Worm (Caenorhabditis elegans): Measurements from ENCODE around the gene clec-193.
"Not testable (repeated sequence)": the region's sequence is repeated elsewhere in the genome, so short reads cannot be mapped to it uniquely, and the experiment has no call there.

DNA sequence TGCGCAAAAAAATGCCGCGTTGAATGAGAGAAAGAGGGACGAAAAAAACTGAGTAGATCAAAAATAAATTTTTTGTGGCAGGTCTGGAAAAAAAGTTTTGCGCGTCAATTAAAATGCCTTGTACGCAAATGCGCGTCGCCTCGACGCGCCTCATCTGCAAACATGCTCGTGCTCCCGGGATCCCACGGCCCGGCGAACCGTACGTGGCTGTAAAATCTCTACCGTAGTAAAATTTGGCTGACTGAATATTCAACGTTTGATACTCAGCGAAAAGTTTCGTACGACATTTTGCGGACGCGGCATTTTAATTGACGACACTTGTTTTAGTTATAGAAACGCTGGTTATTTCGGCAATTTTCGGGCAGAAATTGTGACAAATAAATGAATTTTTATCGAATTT lies 39.1 kb upstream of the clec-193 start:
- not testable (repeated sequence) for TF ChIP-seq pag-3 (tag; optimal IDR thresholded peaks at IDR 0.05; ENCODE audit: borderline replicate concordance, insufficient read depth); fkh-10 (GFP tag; optimal IDR thresholded peaks at IDR 0.05); ztf-11 (tag; optimal IDR thresholded peaks at IDR 0.05); nhr-28 (tag; optimal IDR thresholded peaks at IDR 0.05); nhr-237 (tag; optimal IDR thresholded peaks at IDR 0.05)
